Worm (Caenorhabditis elegans): Measurements from ENCODE around the gene dpf-7.
A peak's percentile ranks its signal among the peaks of the same experiment; 100 is the strongest.

Gene dpf-7

ce11 chrIV:4749728-4750278 is 52.6 kb downstream of the dpf-7 start, which contains the start of the genes rpl-20 and Y17G9B.5:
TSS of gene rpl-20 (minus strand) at chrIV:4749778.
TSS of gene Y17G9B.5 (plus strand) at chrIV:4750240.
- TF ChIP-seq dpl-1 (GFP tag; optimal IDR thresholded peaks at IDR 0.05), result peak; percentile 94 to 96 (median 96)
- peak; percentile 100 for TF ChIP-seq irx-1 (tag; optimal IDR thresholded peaks at IDR 0.05)
- peak; percentile 97 for TF ChIP-seq C04F5.9 (tag; optimal IDR thresholded peaks at IDR 0.05)
- TF ChIP-seq ztf-4 (tag; optimal IDR thresholded peaks at IDR 0.05), result peak; percentile 100
- TF ChIP-seq tlp-1 (tag; optimal IDR thresholded peaks at IDR 0.05), result no peak
- TF ChIP-seq nhr-11 (tag; optimal IDR thresholded peaks at IDR 0.05), result peak; percentile 98
- TF ChIP-seq ceh-82 (tag; optimal IDR thresholded peaks at IDR 0.05), result peak; percentile 100
- peak; percentile 99 for TF ChIP-seq rnt-1 (tag; optimal IDR thresholded peaks at IDR 0.05)
- peak; percentile 99 for TF ChIP-seq fos-1 (tag; optimal IDR thresholded peaks at IDR 0.05)
- peak; percentile 100 for TF ChIP-seq tbx-2 (tag; optimal IDR thresholded peaks at IDR 0.05)
- peak; percentile 100 for TF ChIP-seq xbp-1 (tag; optimal IDR thresholded peaks at IDR 0.05)
- TF ChIP-seq ces-1 (GFP tag; optimal IDR thresholded peaks at IDR 0.05), result peak; percentile 81
- peak; percentile 98 for TF ChIP-seq sox-4 (tag; optimal IDR thresholded peaks at IDR 0.05)
- peak; percentile 100 for TF ChIP-seq ceh-8 (GFP tag; optimal IDR thresholded peaks at IDR 0.05)
- TF ChIP-seq lir-3 (tag; optimal IDR thresholded peaks at IDR 0.05; ENCODE audit: poor library complexity), result peak; percentile 98
- TF ChIP-seq nhr-85 (tag), result peak; percentile 100
- peak; percentile 82 for TF ChIP-seq nhr-28 (tag; optimal IDR thresholded peaks at IDR 0.05)
- peak; percentile 100 for TF ChIP-seq egl-13 (tag; optimal IDR thresholded peaks at IDR 0.05)
- TF ChIP-seq ceh-63 (GFP tag; optimal IDR thresholded peaks at IDR 0.05), result peak; percentile 96
- TF ChIP-seq unc-62 (GFP tag; optimal IDR thresholded peaks at IDR 0.05), result peak; percentile 96
- peak; percentile 99 for TF ChIP-seq mab-9 (GFP tag; IDR thresholded peaks at IDR 0.05)
- TF ChIP-seq lsy-2 (tag; optimal IDR thresholded peaks at IDR 0.05), result peak; percentile 100
- peak; percentile 100 for TF ChIP-seq lin-13 (GFP tag; optimal IDR thresholded peaks at IDR 0.05)
- TF ChIP-seq F16B12.6 (tag; optimal IDR thresholded peaks at IDR 0.05), result peak; percentile 81
- peak; percentile 100 for TF ChIP-seq nhr-19 (GFP tag; conservative IDR thresholded peaks at IDR 0.05)
- peak; percentile 94 for TF ChIP-seq blmp-1 (tag; optimal IDR thresholded peaks at IDR 0.05)
- peak; percentile 100 for TF ChIP-seq swsn-7 (tag; optimal IDR thresholded peaks at IDR 0.05)
- TF ChIP-seq ztf-11 (tag; optimal IDR thresholded peaks at IDR 0.05), result peak; percentile 92 to 100
- peak; percentile 93 to 98 for TF ChIP-seq egl-27 (tag; optimal IDR thresholded peaks at IDR 0.05)
- TF ChIP-seq ama-1 (optimal IDR thresholded peaks at IDR 0.05), result peak; percentile 95
- TF ChIP-seq mdl-1 (tag; optimal IDR thresholded peaks at IDR 0.05), result peak in 1 of 2 experiments; percentile 98
- peak; percentile 100 for TF ChIP-seq grh-1 (GFP tag; IDR thresholded peaks at IDR 0.05)
- TF ChIP-seq pag-3 (tag; optimal IDR thresholded peaks at IDR 0.05; ENCODE audit: borderline replicate concordance, insufficient read depth), result peak; percentile 85
- peak; percentile 100 for TF ChIP-seq sup-37 (GFP tag; optimal IDR thresholded peaks at IDR 0.05)
- peak; percentile 98 for TF ChIP-seq unc-98 (GFP tag; IDR thresholded peaks at IDR 0.05)
- TF ChIP-seq pax-3 (tag; optimal IDR thresholded peaks at IDR 0.05), result peak; percentile 100
- TF ChIP-seq dsc-1 (tag; optimal IDR thresholded peaks at IDR 0.05), result peak; percentile 100
- peak; percentile 99 for TF ChIP-seq elt-2 (tag; optimal IDR thresholded peaks at IDR 0.05)
- peak; percentile 95 for TF ChIP-seq fkh-4 (tag; optimal IDR thresholded peaks at IDR 0.05; ENCODE audit: borderline replicate concordance)
- peak; percentile 100 for TF ChIP-seq nhr-20 (tag; optimal IDR thresholded peaks at IDR 0.05)
- TF ChIP-seq nhr-71 (tag; optimal IDR thresholded peaks at IDR 0.05), result peak; percentile 100
- TF ChIP-seq sptf-1 (tag; optimal IDR thresholded peaks at IDR 0.05), result no peak
- peak; percentile 97 for TF ChIP-seq mef-2 (tag; optimal IDR thresholded peaks at IDR 0.05)
- TF ChIP-seq zip-4 (GFP tag; optimal IDR thresholded peaks at IDR 0.05), result peak; percentile 98
- TF ChIP-seq C16A3.4 (tag; optimal IDR thresholded peaks at IDR 0.05), result peak; percentile 100
- peak; percentile 95 to 97 for TF ChIP-seq lin-35 (GFP tag; optimal IDR thresholded peaks at IDR 0.05)
- TF ChIP-seq aly-2 (tag; optimal IDR thresholded peaks at IDR 0.05), result peak; percentile 100
- TF ChIP-seq jun-1 (tag; optimal IDR thresholded peaks at IDR 0.05), result peak; percentile 99
- peak; percentile 100 for TF ChIP-seq mep-1 (tag; optimal IDR thresholded peaks at IDR 0.05)
- peak; percentile 100 for TF ChIP-seq lin-14 (GFP tag; optimal IDR thresholded peaks at IDR 0.05)
- TF ChIP-seq unc-30 (tag; optimal IDR thresholded peaks at IDR 0.05), result peak; percentile 91
- peak; percentile 97 for TF ChIP-seq hpl-2 (GFP tag; optimal IDR thresholded peaks at IDR 0.05)

All from whole organism, L1 larva.